Worm (Caenorhabditis elegans) whole organism, midembryonic: Measurements from ENCODE around the gene R151.10.

Experiments used
- T22C8.4 ChIP-seq: fragments of 200-800 bp; sonication (Bioruptor generic); IDR thresholded peaks from 2 replicates; pipeline ENCODE4 v1.3.6; 2022; ENCODE audit warnings: missing genetic modification characterization, missing compliant biosample characterization
- cog-1 ChIP-seq: sonication (generic microtip); optimal IDR thresholded peaks from 2 replicates; lab custom pipeline; 2016; ENCODE audit warnings: missing genetic modification characterization, missing compliant biosample characterization
- flt-1 ChIP-seq: fragments of 200-800 bp; sonication (Bioruptor generic); IDR thresholded peaks from 2 replicates; pipeline ENCODE4 v1.3.6; 2022; ENCODE audit warnings: missing genetic modification characterization, missing compliant biosample characterization
- klf-2 ChIP-seq: fragments of 200-800 bp; sonication (Bioruptor generic); conservative IDR thresholded peaks from 2 replicates; pipeline ENCODE4 v1.3.6; 2022; ENCODE audit warnings: missing genetic modification reagents, missing genetic modification characterization, missing compliant biosample characterization
- med-1 ChIP-seq: sonication (generic microtip); optimal IDR thresholded peaks from 2 replicates; lab custom pipeline; 2017; ENCODE audit warnings: missing genetic modification characterization, mild to moderate bottlenecking, missing compliant biosample characterization, antibody characterized with exemption, missing genetic modification reagents; ENCODE audit not compliant: insufficient read depth
- ref-1 ChIP-seq: fragments of 200-800 bp; sonication (Bioruptor generic); conservative IDR thresholded peaks from 2 replicates; pipeline ENCODE4 v1.3.6; 2022; ENCODE audit warnings: missing genetic modification reagents, missing genetic modification characterization, missing compliant biosample characterization
- tab-1 ChIP-seq: fragments of 200-800 bp; sonication (Bioruptor generic); IDR thresholded peaks from 2 replicates; pipeline ENCODE4 v1.3.6; 2022; ENCODE audit warnings: missing genetic modification characterization, missing compliant biosample characterization
- ztf-23 ChIP-seq: fragments of 200-800 bp; sonication (Bioruptor generic); IDR thresholded peaks from 2 replicates; pipeline ENCODE4 v1.3.6; 2022; ENCODE audit warnings: missing genetic modification reagents, missing genetic modification characterization, missing compliant biosample characterization
- ztf-29 ChIP-seq: fragments of 200-800 bp; sonication (Bioruptor generic); IDR thresholded peaks from 2 replicates; pipeline ENCODE4 v1.3.6; 2022; ENCODE audit warnings: missing genetic modification reagents, missing genetic modification characterization, missing compliant biosample characterization

R151.10 gene

DNA sequence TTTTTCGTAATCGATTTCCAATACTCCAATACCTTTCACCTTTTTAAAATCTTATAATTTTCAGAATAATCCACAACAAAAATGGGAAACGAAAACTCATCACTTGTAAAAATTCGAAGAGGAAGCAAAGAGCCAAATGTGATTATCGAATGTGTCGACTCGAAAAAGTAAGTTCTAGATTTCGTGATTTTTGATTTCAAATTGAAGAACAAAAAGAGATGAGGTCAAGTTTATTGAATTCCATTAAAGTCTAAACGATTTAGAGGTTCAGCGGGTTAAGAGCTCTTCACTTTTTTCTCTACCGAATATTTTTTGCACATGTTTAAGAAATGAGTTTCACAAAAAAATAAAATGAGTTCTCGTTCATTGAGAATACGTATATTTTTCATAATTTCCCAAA is 28.2 kb upstream of the R151.10 start, which contains the start of gene B0361.4:
Gene B0361.4 (plus strand): TSS at position 61 of the 400 bp plus-strand sequence.
- TF ChIP-seq flt-1 (no peak), klf-2 (GFP tag; lab: Robert Waterston, UW) (no peak), cog-1 (no peak), med-1 (GFP tag; lab: Kevin White, UChicago) (no peak), T22C8.4 (no peak), ztf-29 (GFP tag; lab: Robert Waterston, UW) (no peak), ztf-23 (GFP tag; lab: Robert Waterston, UW) (no peak), tab-1 (GFP tag; lab: Robert Waterston, UW) (no peak), ref-1 (GFP tag; lab: Robert Waterston, UW) (no peak)

DNA sequence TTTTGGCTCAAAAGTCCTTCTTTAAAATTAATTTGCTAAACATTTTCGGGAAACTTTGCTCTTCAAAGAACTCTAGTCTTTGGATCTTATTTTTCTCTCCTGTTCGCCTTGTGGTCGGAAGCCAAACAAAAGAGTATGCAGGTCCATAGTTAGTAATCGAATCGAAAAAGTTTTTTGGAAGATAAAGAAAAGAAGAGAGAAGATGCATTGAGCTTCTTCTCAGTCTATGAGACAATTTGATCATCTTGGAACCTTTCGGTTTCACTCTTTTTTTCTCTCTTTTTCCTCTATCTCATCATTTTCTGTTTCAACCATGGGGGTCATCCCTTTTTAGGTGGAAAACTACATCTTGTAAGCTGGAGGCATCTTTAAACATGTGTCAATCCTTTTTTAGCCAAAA is 22.9 kb upstream of the R151.10 start:
- TF ChIP-seq T22C8.4: no peak
- no peak for TF ChIP-seq ztf-23 (GFP tag; lab: Robert Waterston, UW)

DNA sequence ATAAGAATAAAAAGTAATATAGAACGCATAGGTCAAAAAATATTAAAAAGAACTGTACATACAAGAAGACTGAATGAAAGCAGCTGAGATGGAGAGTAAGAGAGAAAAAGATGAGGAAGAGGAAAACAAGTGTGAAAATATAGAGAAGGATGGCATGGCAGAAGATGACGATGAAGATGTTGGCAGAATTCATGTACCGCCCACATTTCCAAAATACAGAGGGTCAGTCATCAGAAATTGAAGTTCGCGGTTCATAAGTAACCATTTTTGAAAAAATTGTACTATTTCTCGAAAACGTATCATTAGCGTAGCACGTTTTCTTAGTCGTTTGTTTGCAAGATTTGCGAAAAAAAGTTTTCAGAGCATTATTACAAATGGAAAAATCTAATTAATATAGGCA is 17.0 kb upstream of the R151.10 start, which contains the start of gene zmp-6:
Gene zmp-6 (minus strand): TSS at position 101 of the 400 bp plus-strand sequence.
- TF ChIP-seq ref-1 (GFP tag; lab: Robert Waterston, UW): no peak
- TF ChIP-seq klf-2 (GFP tag; lab: Robert Waterston, UW): no peak
- no peak for TF ChIP-seq cog-1
- no peak for TF ChIP-seq ztf-29 (GFP tag; lab: Robert Waterston, UW)
- no peak for TF ChIP-seq flt-1
- no peak for TF ChIP-seq T22C8.4
- no peak for TF ChIP-seq tab-1 (GFP tag; lab: Robert Waterston, UW)
- TF ChIP-seq med-1 (GFP tag; lab: Kevin White, UChicago): no peak
- TF ChIP-seq ztf-23 (GFP tag; lab: Robert Waterston, UW): no peak

DNA sequence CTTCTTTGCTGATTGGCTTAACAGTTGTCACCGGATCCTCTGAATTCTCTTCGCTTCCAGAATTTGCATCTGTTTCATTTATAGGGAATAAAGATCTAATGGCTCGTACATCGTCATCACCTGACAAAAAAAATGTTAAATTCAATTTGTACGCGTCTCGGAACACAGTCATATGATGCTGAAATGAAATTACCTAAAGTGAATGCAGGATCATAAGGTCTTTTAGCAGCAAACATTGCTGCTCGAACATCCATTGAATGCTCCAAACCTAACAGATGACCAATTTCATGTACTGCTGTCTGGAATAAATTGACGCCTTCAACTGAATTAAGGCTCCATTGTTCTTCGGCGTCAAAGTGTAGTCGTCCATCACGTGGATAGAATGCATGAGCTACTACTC is 15.6 kb upstream of the R151.10 start:
- TF ChIP-seq cog-1 (no peak), ref-1 (GFP tag; lab: Robert Waterston, UW) (no peak), flt-1 (no peak), ztf-23 (GFP tag; lab: Robert Waterston, UW) (no peak), klf-2 (GFP tag; lab: Robert Waterston, UW) (no peak), tab-1 (GFP tag; lab: Robert Waterston, UW) (no peak), ztf-29 (GFP tag; lab: Robert Waterston, UW) (no peak), med-1 (GFP tag; lab: Kevin White, UChicago) (no peak), T22C8.4 (no peak)

- TF ChIP-seq klf-2 (GFP tag; lab: Robert Waterston, UW): no peak
- TF ChIP-seq tab-1 (GFP tag; lab: Robert Waterston, UW): no peak
- no peak for TF ChIP-seq ztf-23 (GFP tag; lab: Robert Waterston, UW)
- no peak for TF ChIP-seq med-1 (GFP tag; lab: Kevin White, UChicago)
- no peak for TF ChIP-seq cog-1
- TF ChIP-seq T22C8.4: no peak
- TF ChIP-seq ref-1 (GFP tag; lab: Robert Waterston, UW): no peak
- no peak for TF ChIP-seq ztf-29 (GFP tag; lab: Robert Waterston, UW)
- no peak for TF ChIP-seq flt-1
These were observed 12.2 kb upstream of the R151.10 start, which contains the start of gene osm-10 for ce11 chrIII:7242988-7243387. Gene osm-10, plus strand, starts transcription at chrIII:7243280.

ce11 chrIII:7241065-7241464 is 10.3 kb upstream of the R151.10 start, which contains the start of gene ztf-31:
Gene ztf-31, plus strand, starts transcription at chrIII:7241365.
- no peak for TF ChIP-seq tab-1 (GFP tag; lab: Robert Waterston, UW)
- no peak for TF ChIP-seq T22C8.4
- no peak for TF ChIP-seq flt-1
- no peak for TF ChIP-seq klf-2 (GFP tag; lab: Robert Waterston, UW)
- TF ChIP-seq cog-1: no peak
- TF ChIP-seq ztf-23 (GFP tag; lab: Robert Waterston, UW): no peak
- no peak for TF ChIP-seq ref-1 (GFP tag; lab: Robert Waterston, UW)
- no peak for TF ChIP-seq ztf-29 (GFP tag; lab: Robert Waterston, UW)

DNA sequence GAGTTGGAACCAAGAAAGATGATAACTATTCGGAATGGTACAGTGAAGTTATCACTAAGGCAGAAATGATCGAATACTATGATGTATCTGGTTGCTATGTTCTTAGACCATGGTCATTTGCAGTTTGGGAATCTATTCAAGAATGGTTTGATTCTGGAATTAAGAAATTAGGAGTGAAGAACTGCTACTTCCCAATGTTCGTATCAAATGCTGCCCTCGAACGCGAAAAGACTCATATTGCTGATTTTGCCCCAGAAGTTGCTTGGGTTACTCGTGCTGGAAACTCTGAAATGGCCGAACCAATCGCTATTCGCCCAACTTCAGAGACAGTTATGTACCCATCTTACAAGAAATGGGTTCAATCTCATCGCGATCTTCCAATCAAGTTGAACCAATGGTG is 8.7 kb upstream of the R151.10 start:
- no peak for TF ChIP-seq flt-1
- TF ChIP-seq ztf-23 (GFP tag; lab: Robert Waterston, UW): no peak
- no peak for TF ChIP-seq tab-1 (GFP tag; lab: Robert Waterston, UW)
- TF ChIP-seq cog-1: no peak
- no peak for TF ChIP-seq ref-1 (GFP tag; lab: Robert Waterston, UW)
- TF ChIP-seq med-1 (GFP tag; lab: Kevin White, UChicago): no peak
- no peak for TF ChIP-seq ztf-29 (GFP tag; lab: Robert Waterston, UW)
- no peak for TF ChIP-seq T22C8.4
- TF ChIP-seq klf-2 (GFP tag; lab: Robert Waterston, UW): no peak

DNA sequence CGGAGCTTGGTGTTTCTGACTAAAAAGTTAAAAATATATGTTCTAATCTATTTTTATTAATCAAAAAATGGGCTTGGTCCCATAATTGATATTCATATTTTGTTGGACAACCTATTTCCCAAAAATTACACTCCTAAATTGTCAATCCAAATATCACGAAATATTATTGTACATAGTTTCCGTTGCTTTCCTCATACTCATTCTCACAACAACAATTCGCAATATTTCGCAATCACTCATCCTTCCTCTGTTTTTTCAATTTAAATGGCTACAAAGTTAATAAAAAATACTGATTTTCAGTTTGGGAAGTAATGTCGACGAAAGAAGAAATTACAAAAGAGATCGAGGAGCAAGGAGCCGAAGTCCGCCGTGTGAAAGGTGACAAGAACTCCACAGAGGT is 8.0 kb upstream of the R151.10 start, which contains the start of gene pars-1:
Gene pars-1 (plus strand): TSS at position 301 of the 400 bp plus-strand sequence.
- no peak for TF ChIP-seq flt-1
- TF ChIP-seq klf-2 (GFP tag; lab: Robert Waterston, UW): no peak
- no peak for TF ChIP-seq ref-1 (GFP tag; lab: Robert Waterston, UW)
- TF ChIP-seq tab-1 (GFP tag; lab: Robert Waterston, UW): no peak
- no peak for TF ChIP-seq ztf-23 (GFP tag; lab: Robert Waterston, UW)
- TF ChIP-seq T22C8.4: no peak
- no peak for TF ChIP-seq cog-1
- no peak for TF ChIP-seq ztf-29 (GFP tag; lab: Robert Waterston, UW)
- no peak for TF ChIP-seq med-1 (GFP tag; lab: Kevin White, UChicago)

DNA sequence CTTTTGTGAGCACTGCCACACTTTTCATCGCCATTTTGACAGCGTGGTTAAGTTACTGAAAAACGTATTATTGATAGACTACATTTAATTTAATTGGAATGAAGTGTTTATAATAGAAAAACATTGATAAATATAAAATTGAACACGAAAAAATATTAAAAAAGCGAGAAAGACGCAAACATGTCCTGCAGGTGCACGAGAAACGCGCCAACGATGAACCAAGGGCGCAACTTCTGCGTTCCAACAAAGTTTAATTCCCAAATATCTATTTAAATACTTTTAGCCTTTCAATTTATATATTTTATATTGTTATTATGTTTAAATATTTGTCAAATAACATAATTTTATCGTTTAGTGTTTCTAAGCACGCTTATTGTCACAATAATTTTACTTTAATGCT is 3.4 kb upstream of the R151.10 start, which contains the start of gene ndus-8:
Gene ndus-8 (minus strand): TSS at position 55 of the 400 bp plus-strand sequence.
- TF ChIP-seq cog-1 (peak; percentile 21), flt-1 (no peak)

DNA sequence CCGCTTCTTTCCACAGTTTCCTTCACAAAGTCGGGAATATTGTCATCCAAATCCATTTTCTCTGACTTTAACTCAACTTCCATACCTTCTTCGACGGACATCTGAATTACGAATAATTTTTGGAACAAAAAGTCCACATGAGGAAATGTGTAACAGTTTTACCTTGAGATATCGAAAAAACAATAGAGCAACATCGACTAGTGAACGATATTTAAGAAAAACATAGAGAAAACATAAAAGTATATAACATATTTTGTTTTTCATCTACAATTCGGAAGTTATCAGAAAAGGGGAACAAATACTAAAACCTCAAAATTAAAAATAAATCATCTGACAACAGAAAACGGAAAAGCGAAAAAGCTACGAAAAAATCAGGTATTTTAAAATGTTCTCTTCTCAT is 2.0 kb upstream of the R151.10 start, which contains the start of gene adr-2:
Gene adr-2 (minus strand): TSS at position 101 of the 400 bp plus-strand sequence.
- TF ChIP-seq flt-1 (no peak), ztf-23 (GFP tag; lab: Robert Waterston, UW) (no peak), ref-1 (GFP tag; lab: Robert Waterston, UW) (no peak), klf-2 (GFP tag; lab: Robert Waterston, UW) (no peak), ztf-29 (GFP tag; lab: Robert Waterston, UW) (no peak), cog-1 (no peak), med-1 (GFP tag; lab: Kevin White, UChicago) (no peak), T22C8.4 (no peak), tab-1 (GFP tag; lab: Robert Waterston, UW) (no peak)
